Worm (Caenorhabditis elegans): ENCODE measurements around the gene C27F2.6.

DNA sequence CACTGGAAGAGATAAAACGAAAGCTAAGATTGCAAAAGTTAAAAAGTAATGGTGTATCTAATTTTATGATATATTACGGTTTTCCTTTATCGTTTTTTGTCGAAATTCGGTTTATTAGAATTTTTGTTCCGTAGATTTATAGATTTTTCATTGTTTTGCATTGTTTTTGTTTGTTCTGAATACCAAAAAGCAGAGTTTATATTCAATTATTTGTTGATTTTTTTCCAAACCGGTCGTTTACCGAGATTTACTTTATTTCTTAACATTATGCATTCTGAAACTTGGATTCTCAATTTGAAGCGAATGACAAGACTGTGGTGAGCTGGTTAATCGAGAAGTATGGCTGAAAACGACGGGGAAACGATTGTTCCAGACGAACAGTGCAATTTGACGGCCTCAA is 43.2 kb downstream of the C27F2.6 start, which contains the start of gene fsn-1:
- TF ChIP-seq him-1 (tag; optimal IDR thresholded peaks at IDR 0.05) (no peak), dao-5 (tag; optimal IDR thresholded peaks at IDR 0.05) (no peak)

Data from whole organism, L4/young adult.